Worm (Caenorhabditis elegans) whole organism, young adult: Measurements from ENCODE around the gene ZK1055.2.

Source experiments
- B0261.1 ChIP-seq: sonication (generic microtip); optimal IDR thresholded peaks from 2 replicates; lab custom pipeline; 2016; ENCODE audit warnings: mild to moderate bottlenecking, missing genetic modification characterization, moderate library complexity, missing compliant biosample characterization
- B0336.3 ChIP-seq: fragments of 200-800 bp; sonication (Bioruptor generic); IDR thresholded peaks from 2 replicates; pipeline ENCODE4 v1.3.6; 2022; ENCODE audit warnings: missing genetic modification characterization, missing compliant biosample characterization
- F23B12.7 ChIP-seq: sonication (generic microtip); optimal IDR thresholded peaks from 2 replicates; lab custom pipeline; 2017; ENCODE audit warnings: missing genetic modification characterization, mild to moderate bottlenecking, missing compliant biosample characterization, antibody characterized with exemption, moderate library complexity; ENCODE audit not compliant: insufficient read depth
- F37B4.10 ChIP-seq: fragments of 200-800 bp; sonication (Bioruptor generic); IDR thresholded peaks from 2 replicates; pipeline ENCODE4 v1.3.6; 2022; ENCODE audit warnings: missing genetic modification characterization, missing compliant biosample characterization
- F49E8.2 ChIP-seq: sonication (generic microtip); optimal IDR thresholded peaks from 3 replicates; lab custom pipeline; 2017; ENCODE audit warnings: missing genetic modification characterization, mild to moderate bottlenecking, missing compliant biosample characterization, antibody characterized with exemption, moderate library complexity; ENCODE audit not compliant: insufficient read depth
- F57C9.4 ChIP-seq: sonication (generic microtip); optimal IDR thresholded peaks from 2 replicates; lab custom pipeline; 2017; ENCODE audit warnings: mild to moderate bottlenecking, missing genetic modification characterization, missing compliant biosample characterization
- T26A5.8 ChIP-seq: sonication (generic microtip); optimal IDR thresholded peaks from 2 replicates; lab custom pipeline; 2016; ENCODE audit warnings: missing genetic modification characterization, missing compliant biosample characterization
- Y79H2A.3 ChIP-seq: fragments of 200-800 bp; sonication (Bioruptor generic); conservative IDR thresholded peaks from 2 replicates; pipeline ENCODE4 v1.3.6; 2022; ENCODE audit warnings: missing genetic modification reagents, missing genetic modification characterization, missing compliant biosample characterization
- ama-1 ChIP-seq, 3 experiments: fragments of 150-350 bp in 1 of 3; sonication (generic microtip) in 2 of 3; optimal IDR thresholded peaks; 2 replicates each; lab custom pipeline; 2014 to 2018; ENCODE audit warnings: missing biosample characterization in 2 of 3, missing genetic modification characterization in 2 of 3, missing genetic modification reagents in 2 of 3
- aptf-3 ChIP-seq: fragments of 200-800 bp; sonication (Bioruptor generic); IDR thresholded peaks from 2 replicates; pipeline ENCODE4 v1.3.6; 2022; ENCODE audit warnings: missing genetic modification characterization, missing compliant biosample characterization
- athp-1 ChIP-seq: sonication (generic microtip); optimal IDR thresholded peaks from 2 replicates; lab custom pipeline; 2017; ENCODE audit warnings: mild to moderate bottlenecking, missing genetic modification characterization, missing compliant biosample characterization
- attf-3 ChIP-seq: fragments of 200-800 bp; sonication (Bioruptor generic); conservative IDR thresholded peaks from 2 replicates; pipeline ENCODE4 v1.3.6; 2022; ENCODE audit warnings: missing genetic modification reagents, missing genetic modification characterization, missing compliant biosample characterization
- ceh-58 ChIP-seq: fragments of 200-800 bp; sonication (Bioruptor generic); IDR thresholded peaks from 2 replicates; pipeline ENCODE4 v1.3.6; 2022; ENCODE audit warnings: missing genetic modification characterization, missing compliant biosample characterization
- ceh-79 ChIP-seq: sonication (generic microtip); optimal IDR thresholded peaks from 2 replicates; lab custom pipeline; 2017; ENCODE audit warnings: mild to moderate bottlenecking, missing genetic modification characterization, missing compliant biosample characterization
- die-1 ChIP-seq: sonication (generic microtip); optimal IDR thresholded peaks from 2 replicates; lab custom pipeline; 2016; ENCODE audit warnings: missing genotype, mild to moderate bottlenecking, missing genetic modification characterization, missing compliant biosample characterization
- ets-4 ChIP-seq: fragments of 200-800 bp; sonication (Bioruptor generic); optimal IDR thresholded peaks from 2 replicates; lab custom pipeline; 2018; ENCODE audit warnings: mild to moderate bottlenecking, missing genetic modification characterization, missing compliant biosample characterization
- gei-17 ChIP-seq: fragments of 200-800 bp; sonication (Bioruptor generic); optimal IDR thresholded peaks from 2 replicates; lab custom pipeline; 2018; ENCODE audit warnings: mild to moderate bottlenecking, missing genetic modification characterization, missing compliant biosample characterization
- hrde-1 ChIP-seq: sonication (generic microtip); optimal IDR thresholded peaks from 2 replicates; lab custom pipeline; 2016; ENCODE audit warnings: missing genetic modification characterization, mild to moderate bottlenecking, missing compliant biosample characterization, moderate library complexity, missing genotype, missing genetic modification reagents, borderline replicate concordance
- hsf-1 ChIP-seq: fragments of 200-800 bp; sonication (Bioruptor generic); IDR thresholded peaks from 2 replicates; pipeline ENCODE4 v1.3.6; 2022; ENCODE audit warnings: missing genetic modification reagents, missing genetic modification characterization, missing compliant biosample characterization
- let-526 ChIP-seq: fragments of 200-800 bp; sonication (Bioruptor generic); IDR thresholded peaks from 2 replicates; pipeline ENCODE4 v1.3.6; 2022; ENCODE audit warnings: missing genetic modification reagents, missing genetic modification characterization, missing compliant biosample characterization
- let-607 ChIP-seq, 2 experiments: fragments of 200-800 bp in 1 of 2; sonication (Bioruptor generic) in 1 of 2; sonication (generic microtip) in 1 of 2; optimal IDR thresholded peaks; 2 replicates each; lab custom pipeline; 2016 to 2018; ENCODE audit warnings: mild to moderate bottlenecking in 2 of 2, missing compliant biosample characterization in 2 of 2, missing genetic modification characterization in 2 of 2, moderate library complexity in 2 of 2, missing genotype in 1 of 2
- lin-26 ChIP-seq: fragments of 200-800 bp; sonication (Bioruptor generic); IDR thresholded peaks from 2 replicates; pipeline ENCODE4 v1.3.6; 2022; ENCODE audit warnings: missing genetic modification reagents, missing genetic modification characterization, missing compliant biosample characterization
- lin-54 ChIP-seq: fragments of 200-800 bp; sonication (Bioruptor generic); optimal IDR thresholded peaks from 2 replicates; lab custom pipeline; 2018; ENCODE audit warnings: mild to moderate bottlenecking, missing genetic modification characterization, missing compliant biosample characterization
- lsl-1 ChIP-seq: fragments of 200-800 bp; sonication (Bioruptor generic); optimal IDR thresholded peaks from 2 replicates; lab custom pipeline; 2018; ENCODE audit warnings: mild to moderate bottlenecking, missing genetic modification characterization, moderate library complexity, missing compliant biosample characterization
- lsy-27 ChIP-seq: sonication (generic microtip); optimal IDR thresholded peaks from 2 replicates; lab custom pipeline; 2017; ENCODE audit warnings: missing genetic modification characterization, mild to moderate bottlenecking, missing compliant biosample characterization, antibody characterized with exemption, missing genotype, borderline replicate concordance; ENCODE audit not compliant: insufficient read depth
- madf-10 ChIP-seq: sonication (generic microtip); optimal IDR thresholded peaks from 2 replicates; lab custom pipeline; 2016; ENCODE audit warnings: mild to moderate bottlenecking, missing genetic modification characterization, missing compliant biosample characterization
- madf-3 ChIP-seq: fragments of 200-800 bp; sonication (Bioruptor generic); IDR thresholded peaks from 2 replicates; pipeline ENCODE4 v1.3.6; 2022; ENCODE audit warnings: missing genetic modification reagents, missing genetic modification characterization, missing compliant biosample characterization
- madf-6 ChIP-seq: fragments of 200-800 bp; sonication (Bioruptor generic); IDR thresholded peaks from 2 replicates; pipeline ENCODE4 v1.3.6; 2022; ENCODE audit warnings: missing genetic modification reagents, missing genetic modification characterization, missing compliant biosample characterization
- madf-8 ChIP-seq: fragments of 200-800 bp; sonication (Bioruptor generic); conservative IDR thresholded peaks from 2 replicates; pipeline ENCODE4 v1.3.6; 2022; ENCODE audit warnings: missing genetic modification reagents, missing genetic modification characterization, missing compliant biosample characterization
- mcd-1 ChIP-seq: fragments of 200-800 bp; sonication (Bioruptor generic); IDR thresholded peaks from 2 replicates; pipeline ENCODE4 v1.3.6; 2022; ENCODE audit warnings: missing genetic modification reagents, missing genetic modification characterization, missing compliant biosample characterization
- mes-4 ChIP-seq: sonication (generic microtip); optimal IDR thresholded peaks from 2 replicates; lab custom pipeline; 2016; ENCODE audit warnings: missing genotype, missing genetic modification characterization, missing compliant biosample characterization
- nhr-27 ChIP-seq: fragments of 200-800 bp; sonication (Bioruptor generic); optimal IDR thresholded peaks from 2 replicates; lab custom pipeline; 2018; ENCODE audit warnings: mild to moderate bottlenecking, missing genetic modification characterization, moderate library complexity, missing compliant biosample characterization
- nhr-80 ChIP-seq: sonication (generic microtip); optimal IDR thresholded peaks from 2 replicates; lab custom pipeline; 2016; ENCODE audit warnings: missing genetic modification characterization, missing compliant biosample characterization
- pha-4 ChIP-seq: fragments of 150-350 bp; sonication (generic microtip); optimal IDR thresholded peaks from 2 replicates; lab custom pipeline; 2014; ENCODE audit warnings: missing biosample characterization, missing genetic modification reagents, missing genetic modification characterization
- rpc-1 ChIP-seq, 2 experiments: fragments of 150-350 bp in 1 of 2; sonication (generic microtip) in 1 of 2; optimal IDR thresholded peaks; 2 replicates each; lab custom pipeline; 2014 to 2018; ENCODE audit warnings: missing biosample characterization in 1 of 2, missing genetic modification characterization in 1 of 2, missing genetic modification reagents in 1 of 2, missing genotype in 1 of 2
- snpc-1.3 ChIP-seq: sonication (generic microtip); optimal IDR thresholded peaks from 2 replicates; lab custom pipeline; 2017; ENCODE audit warnings: missing genetic modification characterization, mild to moderate bottlenecking, missing compliant biosample characterization, antibody characterized with exemption, moderate library complexity, missing genotype, missing genetic modification reagents; ENCODE audit not compliant: insufficient read depth
- somi-1 ChIP-seq: fragments of 200-800 bp; sonication (Bioruptor generic); optimal IDR thresholded peaks from 2 replicates; lab custom pipeline; 2018; ENCODE audit warnings: mild to moderate bottlenecking, missing genetic modification characterization, missing compliant biosample characterization
- sptf-2 ChIP-seq: fragments of 200-800 bp; sonication (Bioruptor generic); optimal IDR thresholded peaks from 2 replicates; lab custom pipeline; 2018; ENCODE audit warnings: mild to moderate bottlenecking, missing genetic modification characterization, missing compliant biosample characterization
- tbp1 ChIP-seq: fragments of 200-800 bp; sonication (Bioruptor generic); optimal IDR thresholded peaks from 2 replicates; lab custom pipeline; 2018; ENCODE audit warnings: mild to moderate bottlenecking, missing genetic modification characterization, missing compliant biosample characterization
- tlf-1 ChIP-seq: fragments of 200-800 bp; sonication (Bioruptor generic); optimal IDR thresholded peaks from 2 replicates; lab custom pipeline; 2018; ENCODE audit warnings: mild to moderate bottlenecking, missing genetic modification characterization, missing compliant biosample characterization
- unc-130 ChIP-seq: sonication (generic microtip); optimal IDR thresholded peaks from 2 replicates; lab custom pipeline; 2016; ENCODE audit warnings: missing genetic modification reagents, missing genetic modification characterization, missing compliant biosample characterization
- zim-3 ChIP-seq: sonication (generic microtip); optimal IDR thresholded peaks from 2 replicates; lab custom pipeline; 2017; ENCODE audit warnings: mild to moderate bottlenecking, missing genetic modification characterization, moderate library complexity, missing compliant biosample characterization
- ztf-22 ChIP-seq: fragments of 200-800 bp; sonication (Bioruptor generic); optimal IDR thresholded peaks from 2 replicates; lab custom pipeline; 2018; ENCODE audit warnings: mild to moderate bottlenecking, missing genetic modification characterization, moderate library complexity, missing compliant biosample characterization
- ztf-28 ChIP-seq: fragments of 200-800 bp; sonication (Bioruptor generic); IDR thresholded peaks from 2 replicates; pipeline ENCODE4 v1.3.6; 2022; ENCODE audit warnings: missing genetic modification reagents, missing genetic modification characterization, missing compliant biosample characterization

The ZK1055.2 gene

DNA sequence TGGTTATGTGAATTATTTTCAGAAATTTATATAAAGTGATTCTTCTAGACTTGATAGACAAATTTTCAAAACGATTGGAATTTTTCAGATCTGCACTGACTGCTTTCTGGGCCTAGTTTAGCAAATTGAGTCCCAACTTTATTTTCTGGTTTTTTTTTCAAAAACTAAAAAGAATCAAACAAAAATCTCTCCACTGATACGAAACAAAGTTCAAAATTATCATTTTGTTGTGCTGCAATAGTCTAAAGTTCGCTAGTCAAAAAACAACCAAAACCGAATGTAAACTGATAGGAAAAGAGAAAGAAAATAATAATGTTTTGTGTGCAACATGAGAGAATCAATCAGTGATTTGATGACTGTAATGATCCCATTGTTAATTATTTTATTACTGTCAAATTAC lies 40.5 kb upstream of the ZK1055.2 start, which contains the start of gene lipl-4 (continued):
- TF ChIP-seq pha-4 (tag; lab: Kevin White, UChicago) = no peak

DNA sequence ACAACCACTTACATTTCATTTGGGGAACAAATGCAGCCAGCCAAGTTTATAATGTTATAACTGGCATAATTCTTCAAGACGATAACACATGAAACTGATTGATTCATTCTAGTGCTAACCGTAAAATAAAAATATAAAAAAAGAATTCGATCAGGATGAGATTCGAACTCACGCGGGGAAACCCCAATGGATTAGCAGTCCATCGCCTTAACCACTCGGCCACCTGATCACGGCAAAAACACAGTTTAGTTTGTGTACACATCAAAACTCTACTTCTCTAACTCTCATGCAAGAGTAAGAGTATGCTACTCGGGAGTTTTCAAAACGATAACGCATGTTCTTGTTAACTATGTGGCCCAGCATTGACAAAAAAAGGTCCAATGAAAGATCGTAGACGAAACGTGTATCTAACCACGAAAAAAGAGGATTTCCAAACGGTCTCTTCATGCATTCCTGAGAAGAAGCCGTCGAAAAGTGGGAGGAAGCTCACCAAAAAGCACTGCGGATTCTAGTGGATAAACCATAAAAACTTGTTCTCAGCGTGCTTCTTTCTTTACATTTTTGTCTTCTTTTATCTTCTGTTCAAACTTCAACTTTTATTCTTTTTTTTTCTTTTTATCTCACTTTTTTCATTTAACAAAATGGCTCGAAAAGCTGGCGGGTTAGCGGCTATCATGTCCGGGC lies 38.5 kb upstream of the ZK1055.2 start, which contains the start of gene twk-10:
TSS of gene twk-10 (plus strand) at position 634 of the 684 bp plus-strand sequence.
- TF ChIP-seq sptf-2 (GFP tag; lab: Kevin White, UChicago) (no peak), madf-3 (0 out of 2 replicates have a peak, but pooled peaks have one; percentile 55), lsl-1 (GFP tag; lab: Kevin White, UChicago) (peak; percentile 7), nhr-27 (no peak), lsy-27 (tag; lab: Kevin White, UChicago) (peak; percentile 51), ztf-28 (GFP tag; lab: Robert Waterston, UW) (no peak), madf-8 (GFP tag; lab: Robert Waterston, UW) (no peak; the same call in 1 of the 2 replicates), Y79H2A.3 (GFP tag; lab: Robert Waterston, UW) (no peak), ets-4 (GFP tag; lab: Kevin White, UChicago) (peak; percentile 18), attf-3 (no peak), F37B4.10 (GFP tag; lab: Robert Waterston, UW) (no peak), madf-10 (tag; lab: Kevin White, UChicago) (no peak), lin-26 (GFP tag; lab: Robert Waterston, UW) (peak; percentile 86), madf-6 (GFP tag; lab: Robert Waterston, UW) (peak; percentile 58; the same call in 1 of the 2 replicates), mes-4 (tag; lab: Kevin White, UChicago) (peak; percentile 18), T26A5.8 (peak; percentile 8), somi-1 (GFP tag; lab: Kevin White, UChicago) (no peak), ceh-79 (tag; lab: Kevin White, UChicago) (no peak), nhr-80 (tag; lab: Kevin White, UChicago) (peak; percentile 24), tbp1 (GFP tag; lab: Kevin White, UChicago) (peak; percentile 94), let-607 (tag; optimal IDR thresholded peaks at IDR 0.05; lab: Kevin White, UChicago) (peak in 1 of 2 experiments; percentile 42), B0336.3 (GFP tag; lab: Robert Waterston, UW) (no peak), rpc-1 (optimal IDR thresholded peaks at IDR 0.05; lab: Kevin White, UChicago) (peak; percentile 86), rpc-1 (tag; optimal IDR thresholded peaks at IDR 0.05; lab: Kevin White, UChicago) (peak; percentile 93), aptf-3 (GFP tag; lab: Robert Waterston, UW) (no peak), ceh-58 (GFP tag; lab: Robert Waterston, UW) (0 out of 2 replicates have a peak, but pooled peaks have one; percentile 72), lin-54 (GFP tag; lab: Kevin White, UChicago) (peak; percentile 51), ztf-22 (GFP tag; lab: Kevin White, UChicago) (no peak), hsf-1 (GFP tag; lab: Robert Waterston, UW) (no peak), snpc-1.3 (peak; percentile 57), die-1 (tag; lab: Kevin White, UChicago) (peak; percentile 78), let-526 (GFP tag; lab: Robert Waterston, UW) (no peak), F49E8.2 (tag; lab: Kevin White, UChicago) (no peak), gei-17 (GFP tag; lab: Kevin White, UChicago) (no peak), tlf-1 (no peak), unc-130 (GFP tag; lab: Kevin White, UChicago) (no peak), hrde-1 (tag; lab: Kevin White, UChicago) (peak; percentile 4), B0261.1 (tag; lab: Kevin White, UChicago) (peak; percentile 73), zim-3 (no peak), mcd-1 (no peak), F57C9.4 (tag; lab: Kevin White, UChicago) (no peak), F23B12.7 (peak; percentile 87), athp-1 (tag; lab: Kevin White, UChicago) (no peak), ama-1 (optimal IDR thresholded peaks at IDR 0.05; lab: Kevin White, UChicago) (no peak), ama-1 (GFP tag; optimal IDR thresholded peaks at IDR 0.05; lab: Kevin White, UChicago) (peak in 1 of 2 experiments; percentile 88)
